Fruit fly (Drosophila melanogaster): Measurements from ENCODE around the gene tkv.

dm6 chr2L:5252399-5253030 is 18.7 kb downstream of the tkv start:
- TF ChIP-seq CG7963 (GFP tag; IDR thresholded peaks at IDR 0.05; ENCODE audit: partially characterized antibody) (no peak), CG6683 (GFP tag; optimal IDR thresholded peaks at IDR 0.05) (no peak), CG15479 (GFP tag; optimal IDR thresholded peaks at IDR 0.05) (no peak), Hr39 (optimal IDR thresholded peaks at IDR 0.05) (no peak)
